Worm (Caenorhabditis elegans): Measurements from ENCODE around the gene F17E9.15.

The F17E9.15 gene

ce11 chrIV:8328913-8329312, 18.3 kb upstream of the F17E9.15 start, which contains the start of gene F35H10.2:
F35H10.2 (plus strand) TSS chrIV:8329213.
- TF ChIP-seq ceh-79 (tag; optimal IDR thresholded peaks at IDR 0.05) (no peak), akir-1 (GFP tag; optimal IDR thresholded peaks at IDR 0.05) (no peak), snpc-1.3 (tag; optimal IDR thresholded peaks at IDR 0.05; ENCODE audit: insufficient read depth) (no peak)

- TF ChIP-seq K11D2.4 (GFP tag; IDR thresholded peaks at IDR 0.05) (no peak), die-1 (tag; optimal IDR thresholded peaks at IDR 0.05) (no peak), ets-4 (GFP tag; optimal IDR thresholded peaks at IDR 0.05) (no peak), B0035.1 (tag; optimal IDR thresholded peaks at IDR 0.05) (no peak), sptf-2 (GFP tag; optimal IDR thresholded peaks at IDR 0.05) (no peak), F33H1.4 (GFP tag; IDR thresholded peaks at IDR 0.05) (no peak), F57C9.4 (tag; optimal IDR thresholded peaks at IDR 0.05) (no peak)
These were observed 14.7 kb upstream of the F17E9.15 start, which contains the start of gene lys-10 for ce11 chrIV:8332526-8332925. lys-10 (plus strand) TSS chrIV:8332826.

- no peak for TF ChIP-seq Y79H2A.3 (GFP tag; conservative IDR thresholded peaks at IDR 0.05)
- TF ChIP-seq T26A5.8 (tag; optimal IDR thresholded peaks at IDR 0.05): no peak
- no peak for TF ChIP-seq lsl-1 (GFP tag; optimal IDR thresholded peaks at IDR 0.05)
- no peak for TF ChIP-seq Y95B8A.8 (GFP tag; IDR thresholded peaks at IDR 0.05)
- no peak for TF ChIP-seq lir-1 (GFP tag; conservative IDR thresholded peaks at IDR 0.05)
These were observed 14.2 kb upstream of the F17E9.15 start for ce11 chrIV:8333034-8333433.

- no peak for TF ChIP-seq ceh-27 (GFP tag; optimal IDR thresholded peaks at IDR 0.05)
- TF ChIP-seq madf-10 (tag; optimal IDR thresholded peaks at IDR 0.05): no peak
- TF ChIP-seq D2030.7 (GFP tag; IDR thresholded peaks at IDR 0.05): no peak
- no peak for TF ChIP-seq F49E8.2 (tag; optimal IDR thresholded peaks at IDR 0.05; ENCODE audit: insufficient read depth)
- no peak for TF ChIP-seq nfyb-1 (GFP tag; IDR thresholded peaks at IDR 0.05)
- TF ChIP-seq dpff-1 (tag; optimal IDR thresholded peaks at IDR 0.05): no peak
- TF ChIP-seq akir-1 (GFP tag; optimal IDR thresholded peaks at IDR 0.05): no peak
- no peak for TF ChIP-seq dox-1 (GFP tag; IDR thresholded peaks at IDR 0.05)
- TF ChIP-seq fkh-3 (tag; optimal IDR thresholded peaks at IDR 0.05): no peak
- TF ChIP-seq aptf-3 (GFP tag; IDR thresholded peaks at IDR 0.05): no peak
- no peak for TF ChIP-seq unc-130 (GFP tag; optimal IDR thresholded peaks at IDR 0.05)
- TF ChIP-seq sea-2 (GFP tag; IDR thresholded peaks at IDR 0.05): no peak
- no peak for TF ChIP-seq F55B11.4 (tag; optimal IDR thresholded peaks at IDR 0.05; ENCODE audit: borderline replicate concordance, insufficient read depth)
- TF ChIP-seq F52B5.7 (tag; optimal IDR thresholded peaks at IDR 0.05): no peak
- TF ChIP-seq hsf-1 (GFP tag; IDR thresholded peaks at IDR 0.05): no peak
- no peak for TF ChIP-seq sdz-38 (tag; optimal IDR thresholded peaks at IDR 0.05)
These were observed 13.7 kb upstream of the F17E9.15 start for ce11 chrIV:8333554-8333953.

- TF ChIP-seq snpc-3.4 (tag; optimal IDR thresholded peaks at IDR 0.05): no peak
- TF ChIP-seq C06A6.2 (GFP tag; conservative IDR thresholded peaks at IDR 0.05): no peak
- no peak for TF ChIP-seq hmg-20 (GFP tag; IDR thresholded peaks at IDR 0.05)
- no peak for TF ChIP-seq Y67H2A.10 (GFP tag; conservative IDR thresholded peaks at IDR 0.05)
- TF ChIP-seq efl-1 (GFP tag; optimal IDR thresholded peaks at IDR 0.05): no peak
- no peak for TF ChIP-seq Y79H2A.3 (GFP tag; conservative IDR thresholded peaks at IDR 0.05)
- no peak for TF ChIP-seq ets-4 (GFP tag; optimal IDR thresholded peaks at IDR 0.05)
These were observed 13.4 kb upstream of the F17E9.15 start, which contains the start of gene his-31 for ce11 chrIV:8333954-8333987. his-31 (minus strand) TSS chrIV:8333983.

Measured in whole organism, young adult.